Fruit fly (Drosophila melanogaster): Measurements from ENCODE around the gene Cyp9f3.

DNA sequence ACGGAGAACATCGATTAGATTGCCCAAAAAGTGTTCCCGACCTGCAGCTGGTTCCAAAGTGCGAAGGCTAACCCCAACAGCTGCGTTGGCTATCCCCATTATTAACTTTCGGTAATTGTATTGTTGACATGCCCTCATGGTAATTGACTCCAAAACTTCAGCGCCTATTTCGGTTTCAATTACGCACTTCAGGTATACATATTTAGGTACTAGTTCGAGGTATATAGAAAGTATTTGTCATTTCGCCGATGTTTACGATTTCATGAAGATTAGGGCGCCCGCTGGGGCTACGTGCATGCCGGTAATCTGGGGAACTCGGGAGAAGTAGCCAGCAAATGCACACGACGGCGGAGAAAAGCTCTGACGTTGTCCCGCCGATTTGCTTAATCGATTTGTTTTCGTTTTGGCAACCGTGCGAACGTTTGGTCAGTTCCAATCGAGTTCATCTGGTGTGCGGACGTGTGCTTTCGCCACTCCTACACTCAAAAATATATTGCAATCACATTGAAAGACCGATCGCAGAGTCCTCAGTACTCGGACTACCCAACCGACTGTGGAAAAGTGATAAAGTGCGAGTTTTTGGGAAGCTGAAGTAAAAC is 42.4 kb upstream of the Cyp9f3 start:
- TF ChIP-seq jigr1 (GFP tag; IDR thresholded peaks at IDR 0.05) (no peak), Xrp1 (GFP tag; IDR thresholded peaks at IDR 0.05) (no peak), row (GFP tag; IDR thresholded peaks at IDR 0.05) (no peak)

Measured in whole organism, embryonic.